Fruit fly (Drosophila melanogaster): ENCODE results near the gene Ugt302K1.

DNA sequence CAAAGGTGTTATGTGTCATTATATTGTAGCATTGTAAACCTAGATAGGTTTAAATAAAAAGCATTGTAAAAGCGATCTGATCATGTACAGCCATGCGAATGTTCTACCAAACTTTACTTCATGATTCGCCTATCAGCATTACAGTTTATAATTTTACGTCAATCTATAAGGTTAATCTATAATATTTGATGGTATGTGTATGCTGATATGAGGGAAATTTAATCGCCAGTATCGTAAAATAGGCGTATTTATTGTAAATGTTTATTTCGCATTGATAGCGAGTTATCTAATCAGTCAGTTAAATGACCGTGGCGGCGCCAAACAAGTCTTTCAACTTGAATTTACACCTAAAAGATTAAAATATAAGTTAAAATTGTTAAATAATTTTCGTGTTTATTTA is 23.9 kb upstream of the Ugt302K1 start:
- TF ChIP-seq Ets98B (GFP tag; IDR thresholded peaks at IDR 0.05) = no peak
- TF ChIP-seq Pif1B (GFP tag; optimal IDR thresholded peaks at IDR 0.05) = no peak
- TF ChIP-seq CG10348 (GFP tag; IDR thresholded peaks at IDR 0.05) = no peak
- TF ChIP-seq EcR (GFP tag; optimal IDR thresholded peaks at IDR 0.05) = no peak
- no peak for TF ChIP-seq Pif1A (GFP tag; optimal IDR thresholded peaks at IDR 0.05)

All from whole organism, pupa.